Worm (Caenorhabditis elegans): Measurements from ENCODE around the gene T13C2.7.

Gene T13C2.7

DNA sequence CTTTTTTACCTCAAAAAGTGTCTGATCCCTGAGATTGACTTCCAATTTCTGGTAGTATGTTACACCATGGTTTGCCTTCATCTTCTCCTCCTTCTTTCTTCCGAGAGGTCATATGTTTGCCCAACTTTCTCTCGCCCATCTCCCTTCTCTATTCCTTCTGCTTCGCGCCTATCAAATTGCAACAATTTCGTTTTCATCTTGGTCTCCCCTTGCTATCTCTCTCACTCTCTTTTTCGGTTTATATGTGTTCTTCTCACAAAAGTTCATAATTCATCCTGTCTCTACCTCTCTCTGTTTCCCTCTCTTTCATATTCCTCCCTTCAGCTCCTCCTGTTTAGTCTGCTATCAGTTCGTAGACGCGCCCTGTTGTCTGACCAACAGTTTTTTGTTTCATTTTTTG is 47.5 kb downstream of the T13C2.7 start (continued):
- peak; percentile 33 for TF ChIP-seq snu-23 (GFP tag; optimal IDR thresholded peaks at IDR 0.05)
- no peak for TF ChIP-seq egl-27 (tag; optimal IDR thresholded peaks at IDR 0.05)
- TF ChIP-seq pqm-1 (tag; optimal IDR thresholded peaks at IDR 0.05) = no peak
- no peak for TF ChIP-seq pax-3 (tag; optimal IDR thresholded peaks at IDR 0.05)
- TF ChIP-seq grh-1 (GFP tag; IDR thresholded peaks at IDR 0.05) = no peak
- TF ChIP-seq nhr-77 (tag; optimal IDR thresholded peaks at IDR 0.05) = no peak
- no peak for TF ChIP-seq unc-86 (tag; optimal IDR thresholded peaks at IDR 0.05)
- TF ChIP-seq nhr-76 (tag; optimal IDR thresholded peaks at IDR 0.05) = no peak
- TF ChIP-seq skn-1 (tag; optimal IDR thresholded peaks at IDR 0.05) = peak; percentile 23
- TF ChIP-seq C04F5.9 (tag; optimal IDR thresholded peaks at IDR 0.05) = no peak
- no peak for TF ChIP-seq F16B12.6 (tag; optimal IDR thresholded peaks at IDR 0.05)
- no peak for TF ChIP-seq nhr-12 (tag; optimal IDR thresholded peaks at IDR 0.05)
- no peak for TF ChIP-seq lin-39 (tag; optimal IDR thresholded peaks at IDR 0.05)
- peak; percentile 11 to 19 for TF ChIP-seq lin-35 (GFP tag; optimal IDR thresholded peaks at IDR 0.05)
- no peak for TF ChIP-seq pag-3 (tag; optimal IDR thresholded peaks at IDR 0.05; ENCODE audit: borderline replicate concordance, insufficient read depth)
- TF ChIP-seq jun-1 (tag; optimal IDR thresholded peaks at IDR 0.05) = no peak
- TF ChIP-seq ztf-11 (tag; optimal IDR thresholded peaks at IDR 0.05) = no peak
- no peak for TF ChIP-seq nhr-28 (tag; optimal IDR thresholded peaks at IDR 0.05)
- no peak for TF ChIP-seq efl-3 (GFP tag; optimal IDR thresholded peaks at IDR 0.05)
- TF ChIP-seq ces-1 (GFP tag; optimal IDR thresholded peaks at IDR 0.05) = no peak
- TF ChIP-seq nhr-71 (tag; optimal IDR thresholded peaks at IDR 0.05) = peak; percentile 51
- TF ChIP-seq irx-1 (tag; optimal IDR thresholded peaks at IDR 0.05) = no peak
- TF ChIP-seq lin-14 (GFP tag; optimal IDR thresholded peaks at IDR 0.05) = peak; percentile 76
- TF ChIP-seq fkh-4 (tag; optimal IDR thresholded peaks at IDR 0.05; ENCODE audit: borderline replicate concordance) = no peak
- no peak for TF ChIP-seq ceh-63 (GFP tag; optimal IDR thresholded peaks at IDR 0.05)
- no peak for TF ChIP-seq nhr-11 (tag; optimal IDR thresholded peaks at IDR 0.05)
- no peak for TF ChIP-seq mab-9 (GFP tag; IDR thresholded peaks at IDR 0.05)
- TF ChIP-seq unc-62 (GFP tag; optimal IDR thresholded peaks at IDR 0.05) = no peak
- no peak for TF ChIP-seq C16A3.4 (tag; optimal IDR thresholded peaks at IDR 0.05)
- TF ChIP-seq fkh-10 (GFP tag; optimal IDR thresholded peaks at IDR 0.05) = no peak
- peak in 1 of 6 experiments; percentile 69 for TF ChIP-seq elt-3 (tag; optimal IDR thresholded peaks at IDR 0.05)
- TF ChIP-seq aha-1 (tag; optimal IDR thresholded peaks at IDR 0.05) = no peak
- TF ChIP-seq unc-130 (tag; optimal IDR thresholded peaks at IDR 0.05) = peak; percentile 74
- TF ChIP-seq ama-1 (optimal IDR thresholded peaks at IDR 0.05) = no peak
- TF ChIP-seq swsn-7 (tag; optimal IDR thresholded peaks at IDR 0.05) = no peak
- TF ChIP-seq nhr-47 (tag; optimal IDR thresholded peaks at IDR 0.05) = no peak
- peak; percentile 23 for TF ChIP-seq mep-1 (tag; optimal IDR thresholded peaks at IDR 0.05)
- no peak for TF ChIP-seq ztf-4 (tag; optimal IDR thresholded peaks at IDR 0.05)
- TF ChIP-seq nhr-85 (tag) = peak; percentile 51
- no peak for TF ChIP-seq snpc-4 (tag; optimal IDR thresholded peaks at IDR 0.05)
- TF ChIP-seq fkh-8 (tag; optimal IDR thresholded peaks at IDR 0.05) = no peak
- TF ChIP-seq alr-1 (tag; optimal IDR thresholded peaks at IDR 0.05; ENCODE audit: borderline replicate concordance) = no peak
- no peak for TF ChIP-seq nhr-84 (tag; optimal IDR thresholded peaks at IDR 0.05)
- TF ChIP-seq egl-13 (tag; optimal IDR thresholded peaks at IDR 0.05) = no peak
- TF ChIP-seq zip-4 (GFP tag; optimal IDR thresholded peaks at IDR 0.05) = no peak
- TF ChIP-seq isw-1 (GFP tag; IDR thresholded peaks at IDR 0.05) = no peak
- TF ChIP-seq lsy-2 (tag; optimal IDR thresholded peaks at IDR 0.05) = peak in 1 of 2 experiments; percentile 62
- no peak for TF ChIP-seq nhr-90 (tag; optimal IDR thresholded peaks at IDR 0.05; ENCODE audit: poor library complexity)
- no peak for TF ChIP-seq hpl-2 (GFP tag; optimal IDR thresholded peaks at IDR 0.05)
- no peak for TF ChIP-seq unc-30 (tag; optimal IDR thresholded peaks at IDR 0.05)
- TF ChIP-seq ceh-90 (tag; optimal IDR thresholded peaks at IDR 0.05) = no peak
- TF ChIP-seq Y116A8C.19 (tag; optimal IDR thresholded peaks at IDR 0.05; ENCODE audit: borderline replicate concordance) = no peak
- TF ChIP-seq mdl-1 (tag; optimal IDR thresholded peaks at IDR 0.05) = peak in 1 of 2 experiments; percentile 16
- TF ChIP-seq lin-15B (tag; optimal IDR thresholded peaks at IDR 0.05) = no peak

All from whole organism, L1 larva.